Worm (Caenorhabditis elegans): Measurements from ENCODE around the gene E04F6.9.
A peak's percentile ranks its signal among the peaks of the same experiment; 100 is the strongest.

E04F6.9 gene

ce11 chrII:7212059-7212458, at the start of gene E04F6.9:
TSS of gene E04F6.9 (minus strand) at chrII:7212159.
- TF ChIP-seq nhr-19 (GFP tag; conservative IDR thresholded peaks at IDR 0.05) (no peak), pqm-1 (tag; optimal IDR thresholded peaks at IDR 0.05) (no peak), ceh-63 (GFP tag; optimal IDR thresholded peaks at IDR 0.05) (no peak), sptf-1 (tag; optimal IDR thresholded peaks at IDR 0.05) (no peak), unc-98 (GFP tag; IDR thresholded peaks at IDR 0.05) (no peak), fos-1 (tag; optimal IDR thresholded peaks at IDR 0.05) (no peak), aly-2 (tag; optimal IDR thresholded peaks at IDR 0.05) (no peak), aha-1 (tag; optimal IDR thresholded peaks at IDR 0.05) (no peak), tbx-2 (tag; optimal IDR thresholded peaks at IDR 0.05) (no peak), blmp-1 (tag; optimal IDR thresholded peaks at IDR 0.05) (no peak), nhr-71 (tag; optimal IDR thresholded peaks at IDR 0.05) (no peak), lin-14 (GFP tag; optimal IDR thresholded peaks at IDR 0.05) (no peak), nhr-28 (tag; optimal IDR thresholded peaks at IDR 0.05) (no peak), fkh-8 (tag; optimal IDR thresholded peaks at IDR 0.05) (no peak), lin-15B (tag; optimal IDR thresholded peaks at IDR 0.05) (no peak), ama-1 (optimal IDR thresholded peaks at IDR 0.05) (no peak), unc-86 (tag; optimal IDR thresholded peaks at IDR 0.05) (no peak), lin-13 (GFP tag; optimal IDR thresholded peaks at IDR 0.05) (no peak), lsy-2 (tag; optimal IDR thresholded peaks at IDR 0.05) (no peak), nhr-20 (tag; optimal IDR thresholded peaks at IDR 0.05) (no peak)

ce11 chrII:7255614-7256162, 43.7 kb upstream of the E04F6.9 start, which contains the start of gene F32A5.8:
TSS of gene F32A5.8 (plus strand) at chrII:7256112.
- TF ChIP-seq ceh-90 (tag; optimal IDR thresholded peaks at IDR 0.05) (no peak), nhr-90 (tag; optimal IDR thresholded peaks at IDR 0.05; ENCODE audit: poor library complexity) (peak; percentile 1), ces-1 (GFP tag; optimal IDR thresholded peaks at IDR 0.05) (no peak), ceh-88 (GFP tag; IDR thresholded peaks at IDR 0.05) (no peak), efl-3 (GFP tag; optimal IDR thresholded peaks at IDR 0.05) (no peak), ets-5 (GFP tag; IDR thresholded peaks at IDR 0.05) (no peak), blmp-1 (tag; optimal IDR thresholded peaks at IDR 0.05) (peak; percentile 3), lin-15B (tag; optimal IDR thresholded peaks at IDR 0.05) (no peak), elt-2 (tag; optimal IDR thresholded peaks at IDR 0.05) (peak; percentile 58), lin-35 (GFP tag; optimal IDR thresholded peaks at IDR 0.05) (peak in 1 of 2 experiments; percentile 30), jun-1 (tag; optimal IDR thresholded peaks at IDR 0.05) (no peak), ceh-82 (tag; optimal IDR thresholded peaks at IDR 0.05) (no peak), grh-1 (GFP tag; IDR thresholded peaks at IDR 0.05) (no peak), mep-1 (tag; optimal IDR thresholded peaks at IDR 0.05) (no peak), lin-39 (tag; optimal IDR thresholded peaks at IDR 0.05) (no peak), snu-23 (GFP tag; optimal IDR thresholded peaks at IDR 0.05) (no peak), mdl-1 (tag; optimal IDR thresholded peaks at IDR 0.05) (no peak), C16A3.4 (tag; optimal IDR thresholded peaks at IDR 0.05) (no peak), nhr-20 (tag; optimal IDR thresholded peaks at IDR 0.05) (peak; percentile 18), lir-3 (tag; optimal IDR thresholded peaks at IDR 0.05; ENCODE audit: poor library complexity) (peak; percentile 14), nhr-77 (tag; optimal IDR thresholded peaks at IDR 0.05) (peak; percentile 23), Y116A8C.19 (tag; optimal IDR thresholded peaks at IDR 0.05; ENCODE audit: borderline replicate concordance) (no peak), lin-13 (GFP tag; optimal IDR thresholded peaks at IDR 0.05) (no peak), unc-62 (GFP tag; optimal IDR thresholded peaks at IDR 0.05) (no peak), nhr-85 (tag) (peak; percentile 21), xbp-1 (tag; optimal IDR thresholded peaks at IDR 0.05) (no peak)

ce11 chrII:7253073-7253472, 41.1 kb upstream of the E04F6.9 start, which contains the start of gene lsm-4:
TSS of gene lsm-4 (minus strand) at chrII:7253163.
- TF ChIP-seq lin-35 (GFP tag; optimal IDR thresholded peaks at IDR 0.05) (peak in 1 of 2 experiments; percentile 27), tbx-2 (tag; optimal IDR thresholded peaks at IDR 0.05) (no peak), efl-1 (optimal IDR thresholded peaks at IDR 0.05) (peak in 1 of 2 experiments; percentile 27), efl-1 (GFP tag; optimal IDR thresholded peaks at IDR 0.05 in 1 of 2) (peak in 1 of 2 experiments; percentile 3), C16A3.4 (tag; optimal IDR thresholded peaks at IDR 0.05) (peak; percentile 6), dpl-1 (GFP tag; optimal IDR thresholded peaks at IDR 0.05) (peak in 1 of 3 experiments; percentile 20), blmp-1 (tag; optimal IDR thresholded peaks at IDR 0.05) (peak; percentile 28), lin-13 (GFP tag; optimal IDR thresholded peaks at IDR 0.05) (no peak), mep-1 (tag; optimal IDR thresholded peaks at IDR 0.05) (peak; percentile 2), lsy-2 (tag; optimal IDR thresholded peaks at IDR 0.05) (peak in 1 of 2 experiments; percentile 12), nhr-84 (tag; optimal IDR thresholded peaks at IDR 0.05) (no peak), nhr-47 (tag; optimal IDR thresholded peaks at IDR 0.05) (no peak), lin-39 (tag; optimal IDR thresholded peaks at IDR 0.05) (no peak), ama-1 (optimal IDR thresholded peaks at IDR 0.05) (no peak), nhr-20 (tag; optimal IDR thresholded peaks at IDR 0.05) (peak; percentile 40)
